Fruit fly (Drosophila melanogaster): ENCODE measurements around the gene CG4502.
A peak's percentile ranks its signal among the peaks of the same experiment; 100 is the strongest.

Gene CG4502

DNA sequence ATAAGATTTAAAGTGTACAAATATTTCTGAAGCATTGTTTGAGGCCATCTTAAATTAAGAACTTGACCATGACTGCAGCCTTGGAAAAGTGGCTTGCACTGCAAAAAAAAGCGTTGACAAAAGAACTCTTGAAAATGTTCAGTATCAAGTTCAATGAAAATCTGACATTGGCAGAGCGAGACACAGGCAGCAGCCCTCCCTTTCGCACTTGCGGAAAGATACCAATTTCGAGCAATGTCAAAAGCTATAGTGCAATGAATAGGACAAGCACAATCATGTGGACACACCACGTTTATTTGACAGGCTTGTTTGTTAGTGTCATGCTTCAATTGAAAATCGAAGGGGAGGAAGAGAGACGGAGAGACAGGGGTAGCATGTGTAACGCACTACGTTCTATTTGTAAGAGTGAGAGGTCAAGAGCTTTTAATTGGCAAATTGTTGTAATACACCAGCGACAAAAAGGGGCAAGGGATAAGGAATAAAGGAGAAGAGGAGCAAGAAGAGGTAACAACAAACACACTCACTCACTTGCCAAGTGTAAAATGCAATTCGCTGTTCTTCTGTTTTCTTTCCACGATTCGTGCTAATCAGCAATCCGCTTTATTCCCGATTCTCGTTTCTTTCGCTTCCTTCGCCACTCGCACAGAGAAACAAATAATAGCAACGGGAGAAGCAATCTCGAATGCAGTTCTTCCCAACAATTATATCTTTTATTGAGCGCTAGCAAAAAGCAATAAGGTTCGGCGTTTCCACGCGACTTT is 473 bp downstream of the CG4502 start (continued):
- TF ChIP-seq CG9139 (GFP tag; optimal IDR thresholded peaks at IDR 0.05) = no peak
- no peak for TF ChIP-seq Gug (GFP tag; IDR thresholded peaks at IDR 0.05)
- TF ChIP-seq CG8119 (GFP tag; IDR thresholded peaks at IDR 0.05) = 0 out of 3 replicates have a peak, but pooled peaks have one; percentile 37
- peak; percentile 91 for TF ChIP-seq svp (GFP tag)
- no peak for TF ChIP-seq Blimp-1 (GFP tag; optimal IDR thresholded peaks at IDR 0.05)
- TF ChIP-seq esn (GFP tag; optimal IDR thresholded peaks at IDR 0.05) = peak; percentile 11
- no peak for TF ChIP-seq CG31627 (GFP tag; optimal IDR thresholded peaks at IDR 0.05)
- TF ChIP-seq CG8319 (GFP tag; optimal IDR thresholded peaks at IDR 0.05) = no peak
- no peak for TF ChIP-seq fkh (GFP tag; optimal IDR thresholded peaks at IDR 0.05)
- TF ChIP-seq CG10631 (GFP tag; optimal IDR thresholded peaks at IDR 0.05) = peak; percentile 2
- TF ChIP-seq CG6163 (GFP tag; IDR thresholded peaks at IDR 0.05) = peak; percentile 79

DNA sequence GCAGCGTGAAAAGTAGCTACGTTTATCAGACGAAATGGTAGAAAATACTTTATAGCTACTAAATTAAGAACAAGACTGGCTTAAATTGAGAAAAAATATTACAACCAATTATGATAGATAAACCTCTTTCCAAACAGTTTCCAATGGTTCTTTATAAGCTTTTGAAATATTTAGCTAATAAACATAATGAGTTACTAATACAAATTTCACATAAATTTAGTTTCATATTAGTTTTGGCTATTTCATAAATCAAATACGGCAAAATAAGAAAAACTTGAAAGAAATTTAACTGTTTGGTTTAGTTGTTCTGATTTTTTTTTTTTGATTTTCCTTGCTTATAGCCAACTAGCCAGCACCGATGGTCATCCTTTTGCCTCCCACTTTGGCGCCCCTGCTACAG is 3.9 kb downstream of the CG4502 start:
- TF ChIP-seq salr (GFP tag; optimal IDR thresholded peaks at IDR 0.05) (peak in 1 of 2 experiments; percentile 16), CG15336 (GFP tag; IDR thresholded peaks at IDR 0.05) (0 out of 2 replicates have a peak, but pooled peaks have one; percentile 1), CG10631 (GFP tag; optimal IDR thresholded peaks at IDR 0.05) (peak; percentile 1), esn (GFP tag; optimal IDR thresholded peaks at IDR 0.05) (peak; percentile 32), Eip75B (GFP tag; optimal IDR thresholded peaks at IDR 0.05) (peak; percentile 22), cyc (GFP tag; optimal IDR thresholded peaks at IDR 0.05) (no peak), Ets21C (GFP tag; optimal IDR thresholded peaks at IDR 0.05) (peak; percentile 3), pdm3 (GFP tag; optimal IDR thresholded peaks at IDR 0.05) (peak; percentile 12), CG1621 (tag; optimal IDR thresholded peaks at IDR 0.05) (no peak), CG32006 (GFP tag; optimal IDR thresholded peaks at IDR 0.05) (peak; percentile 42), topi (GFP tag; optimal IDR thresholded peaks at IDR 0.05) (peak; percentile 8), CG6792 (GFP tag; optimal IDR thresholded peaks at IDR 0.05) (no peak), CG16779 (tag; optimal IDR thresholded peaks at IDR 0.05) (no peak), Eip78C (GFP tag) (peak; percentile 72), dac (GFP tag; optimal IDR thresholded peaks at IDR 0.05) (no peak), CG4318 (GFP tag; optimal IDR thresholded peaks at IDR 0.05) (no peak), CG8319 (GFP tag; optimal IDR thresholded peaks at IDR 0.05) (no peak), CG3919 (GFP tag; optimal IDR thresholded peaks at IDR 0.05) (no peak), svp (GFP tag) (peak; percentile 73), CG11902 (GFP tag; optimal IDR thresholded peaks at IDR 0.05) (no peak)

DNA sequence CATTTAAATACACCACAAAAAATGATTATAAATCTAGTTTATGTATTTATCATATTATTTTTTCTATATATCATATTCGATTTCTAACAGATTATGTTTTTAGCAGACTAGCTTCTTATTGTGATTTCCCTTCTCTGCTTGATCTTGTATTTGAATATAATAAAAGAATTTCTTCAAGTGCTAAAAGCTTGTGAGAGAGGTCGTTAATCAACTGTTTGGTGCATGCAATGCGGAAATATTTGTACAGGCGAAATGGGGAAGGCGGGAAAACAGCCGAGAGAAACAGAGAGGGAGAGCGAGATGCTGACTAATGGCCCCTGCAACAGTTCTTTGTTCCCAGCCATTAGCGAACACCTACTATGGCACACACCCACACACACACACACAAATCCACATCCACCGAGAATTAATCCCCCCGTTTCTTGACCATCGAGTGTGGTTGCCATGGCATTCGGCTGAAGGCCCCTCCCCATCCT is 4.4 kb downstream of the CG4502 start:
- TF ChIP-seq acj6 (GFP tag; optimal IDR thresholded peaks at IDR 0.05) (peak; percentile 49), svp (GFP tag) (peak; percentile 84), Lpt (GFP tag; optimal IDR thresholded peaks at IDR 0.05) (peak; percentile 49), CG6163 (GFP tag; IDR thresholded peaks at IDR 0.05) (peak; percentile 56), CG32006 (GFP tag; optimal IDR thresholded peaks at IDR 0.05) (peak; percentile 50), Sox14 (GFP tag; optimal IDR thresholded peaks at IDR 0.05) (peak; percentile 84), Met (GFP tag; optimal IDR thresholded peaks at IDR 0.05) (peak; percentile 63), CG7368 (GFP tag; optimal IDR thresholded peaks at IDR 0.05) (peak; percentile 49), CG9139 (GFP tag; optimal IDR thresholded peaks at IDR 0.05) (peak; percentile 17), CG3032 (tag; optimal IDR thresholded peaks at IDR 0.05) (peak; percentile 52), Ets96B (tag; optimal IDR thresholded peaks at IDR 0.05) (peak; percentile 70), CG8319 (GFP tag; optimal IDR thresholded peaks at IDR 0.05) (peak; percentile 24), CG6808 (GFP tag; optimal IDR thresholded peaks at IDR 0.05) (peak; percentile 23), Eip75B (GFP tag; optimal IDR thresholded peaks at IDR 0.05) (peak; percentile 11), dac (GFP tag; optimal IDR thresholded peaks at IDR 0.05) (peak; percentile 6), CG11762 (GFP tag; optimal IDR thresholded peaks at IDR 0.05; ENCODE audit: insufficient read depth) (peak; percentile 4), CG8119 (GFP tag; IDR thresholded peaks at IDR 0.05) (peak; percentile 79), CG31627 (GFP tag; optimal IDR thresholded peaks at IDR 0.05) (peak; percentile 43), Blimp-1 (GFP tag; optimal IDR thresholded peaks at IDR 0.05) (peak; percentile 38), vri (GFP tag; optimal IDR thresholded peaks at IDR 0.05) (no peak), CG6276 (GFP tag; optimal IDR thresholded peaks at IDR 0.05) (peak; percentile 56), Eip78C (GFP tag) (peak; percentile 90), CG11294 (GFP tag; IDR thresholded peaks at IDR 0.05) (no peak), CG16779 (tag; optimal IDR thresholded peaks at IDR 0.05) (no peak), CG8632 (GFP tag; optimal IDR thresholded peaks at IDR 0.05) (peak; percentile 70), CG4318 (GFP tag; optimal IDR thresholded peaks at IDR 0.05) (no peak), achi (GFP tag; optimal IDR thresholded peaks at IDR 0.05) (peak; percentile 65), net (GFP tag; optimal IDR thresholded peaks at IDR 0.05) (peak; percentile 10), CG11902 (GFP tag; optimal IDR thresholded peaks at IDR 0.05) (peak; percentile 10), esn (GFP tag; optimal IDR thresholded peaks at IDR 0.05) (peak; percentile 69), OdsH (GFP tag; optimal IDR thresholded peaks at IDR 0.05) (peak; percentile 51), CG1621 (tag; optimal IDR thresholded peaks at IDR 0.05) (peak; percentile 36), CG6854 (GFP tag; optimal IDR thresholded peaks at IDR 0.05) (no peak)

Data from whole organism, prepupa.